Worm (Caenorhabditis elegans): ENCODE measurements around the gene arp-11.

The arp-11 gene

ce11 chrIV:7897443-7897842 lies 4.6 kb downstream of the arp-11 start, which contains the start of gene ilys-4:
Gene ilys-4 (minus strand): TSS chrIV:7897543.
- TF ChIP-seq C08G9.2 (tag; optimal IDR thresholded peaks at IDR 0.05) (no peak), dve-1 (tag; optimal IDR thresholded peaks at IDR 0.05) (no peak)

ce11 chrIV:7881726-7882125 lies 20.3 kb downstream of the arp-11 start, which contains the start of gene atic-1:
Gene atic-1 (plus strand): TSS chrIV:7882026.
- no peak for TF ChIP-seq odd-2 (tag; optimal IDR thresholded peaks at IDR 0.05)
- no peak for TF ChIP-seq unc-42 (tag; optimal IDR thresholded peaks at IDR 0.05)
- TF ChIP-seq sdc-2 (tag; optimal IDR thresholded peaks at IDR 0.05) = no peak
- no peak for TF ChIP-seq hlh-30 (tag; optimal IDR thresholded peaks at IDR 0.05; ENCODE audit: insufficient read depth)
- TF ChIP-seq tbx-2 (tag; optimal IDR thresholded peaks at IDR 0.05) = no peak
- no peak for TF ChIP-seq eyg-1 (tag; optimal IDR thresholded peaks at IDR 0.05)
- no peak for TF ChIP-seq hlh-13 (GFP tag; optimal IDR thresholded peaks at IDR 0.05)
- TF ChIP-seq rnt-1 (tag; optimal IDR thresholded peaks at IDR 0.05) = no peak
- no peak for TF ChIP-seq mec-3 (tag; optimal IDR thresholded peaks at IDR 0.05; ENCODE audit: borderline replicate concordance)
- no peak for TF ChIP-seq gmeb-2 (tag; optimal IDR thresholded peaks at IDR 0.05)
- TF ChIP-seq ref-2 (tag; optimal IDR thresholded peaks at IDR 0.05) = no peak
- TF ChIP-seq tbx-7 (tag; optimal IDR thresholded peaks at IDR 0.05) = no peak

- no peak for TF ChIP-seq hlh-6 (tag; optimal IDR thresholded peaks at IDR 0.05)
- no peak for TF ChIP-seq dve-1 (tag; optimal IDR thresholded peaks at IDR 0.05)
- TF ChIP-seq ahr-1 (tag; optimal IDR thresholded peaks at IDR 0.05) = no peak
- TF ChIP-seq sox-2 (GFP tag; IDR thresholded peaks at IDR 0.05) = no peak
- TF ChIP-seq ttx-3 (tag; optimal IDR thresholded peaks at IDR 0.05) = no peak
- TF ChIP-seq npax-4 (tag; optimal IDR thresholded peaks at IDR 0.05) = no peak
- no peak for TF ChIP-seq K09A11.1 (tag; optimal IDR thresholded peaks at IDR 0.05; ENCODE audit: insufficient read depth)
- no peak for TF ChIP-seq elt-2 (tag; optimal IDR thresholded peaks at IDR 0.05)
- TF ChIP-seq pqm-1 (tag; optimal IDR thresholded peaks at IDR 0.05) = no peak
- TF ChIP-seq ceh-6 (GFP tag; optimal IDR thresholded peaks at IDR 0.05) = no peak
- no peak for TF ChIP-seq unc-55 (GFP tag; optimal IDR thresholded peaks at IDR 0.05)
- TF ChIP-seq ama-1 (optimal IDR thresholded peaks at IDR 0.05) = no peak
- no peak for TF ChIP-seq rnt-1 (tag; optimal IDR thresholded peaks at IDR 0.05)
- TF ChIP-seq ceh-31 (tag; optimal IDR thresholded peaks at IDR 0.05) = no peak
- TF ChIP-seq F13H6.1 (tag; optimal IDR thresholded peaks at IDR 0.05) = no peak
- no peak for TF ChIP-seq ets-4 (tag; optimal IDR thresholded peaks at IDR 0.05)
- TF ChIP-seq unc-3 (GFP tag; conservative IDR thresholded peaks at IDR 0.05) = no peak
- no peak for TF ChIP-seq unc-3 (tag; optimal IDR thresholded peaks at IDR 0.05)
These were observed 20.9 kb downstream of the arp-11 start for ce11 chrIV:7881166-7881565.

ce11 chrIV:7879017-7879416 lies 23.1 kb downstream of the arp-11 start, which contains the start of gene srt-73:
Gene srt-73 (plus strand): TSS chrIV:7879317.
- TF ChIP-seq pqm-1 (tag; optimal IDR thresholded peaks at IDR 0.05) (no peak), unc-55 (GFP tag; optimal IDR thresholded peaks at IDR 0.05) (no peak), dve-1 (tag; optimal IDR thresholded peaks at IDR 0.05) (no peak), ceh-24 (tag; optimal IDR thresholded peaks at IDR 0.05) (no peak), F13H6.1 (tag; optimal IDR thresholded peaks at IDR 0.05) (no peak), ttx-3 (tag; optimal IDR thresholded peaks at IDR 0.05) (no peak), fkh-10 (GFP tag; optimal IDR thresholded peaks at IDR 0.05) (no peak)

ce11 chrIV:7877781-7878180 lies 24.3 kb downstream of the arp-11 start, which contains the start of gene kin-26:
Gene kin-26 (minus strand): TSS chrIV:7877881.
- no peak for TF ChIP-seq pqm-1 (tag; optimal IDR thresholded peaks at IDR 0.05)
- no peak for TF ChIP-seq T23F11.4 (GFP tag; optimal IDR thresholded peaks at IDR 0.05)

- TF ChIP-seq tbx-2 (tag; optimal IDR thresholded peaks at IDR 0.05) = no peak
These were observed 24.8 kb downstream of the arp-11 start for ce11 chrIV:7877255-7877654.
